Worm (Caenorhabditis elegans) whole organism, late embryonic: ENCODE data around the gene F18A11.3.

ENCODE experiments used
- ama-1 ChIP-seq: fragments of 150-350 bp; optimal IDR thresholded peaks from 2 replicates; lab custom pipeline; 2014
- ceh-6 ChIP-seq: fragments of 200-800 bp; sonication (Bioruptor generic); optimal IDR thresholded peaks from 2 replicates; lab custom pipeline; 2018; ENCODE audit warnings: mild to moderate bottlenecking, missing genetic modification characterization, missing compliant biosample characterization
- hlh-15 ChIP-seq: sonication (generic microtip); optimal IDR thresholded peaks from 2 replicates; lab custom pipeline; 2016; ENCODE audit warnings: missing genetic modification characterization, missing compliant biosample characterization
- nfya-1 ChIP-seq: sonication (generic microtip); optimal IDR thresholded peaks from 2 replicates; lab custom pipeline; 2017; ENCODE audit warnings: missing genetic modification characterization, mild to moderate bottlenecking, missing compliant biosample characterization, antibody characterized with exemption, moderate library complexity
- pat-9 ChIP-seq: fragments of 200-800 bp; sonication (Bioruptor generic); optimal IDR thresholded peaks from 2 replicates; lab custom pipeline; 2018; ENCODE audit warnings: mild to moderate bottlenecking, missing genetic modification characterization, moderate library complexity, missing compliant biosample characterization
- unc-42 ChIP-seq: sonication (generic microtip); optimal IDR thresholded peaks from 2 replicates; lab custom pipeline; 2016; ENCODE audit warnings: missing genotype, missing genetic modification characterization, missing compliant biosample characterization

ce11 chrII:13030051-13030437 is 6.6 kb downstream of the F18A11.3 start:
- TF ChIP-seq hlh-15 (tag; lab: Kevin White, UChicago) (no peak), ceh-6 (GFP tag; lab: Kevin White, UChicago) (no peak), unc-42 (no peak), ama-1 (lab: Kevin White, UChicago) (no peak), nfya-1 (tag; lab: Kevin White, UChicago) (no peak), pat-9 (tag; lab: Kevin White, UChicago) (no peak)
